Worm (Caenorhabditis elegans) whole organism, mixed stage, embryonic: ENCODE data around the gene F59B2.3.
"Not testable (repeated sequence)": the region's sequence is repeated elsewhere in the genome, so short reads cannot be mapped to it uniquely, and the experiment has no call there.

Source experiments
- M03D4.4 ChIP-seq: sonication (generic microtip); optimal IDR thresholded peaks from 2 replicates; lab custom pipeline; 2017; ENCODE audit warnings: mild to moderate bottlenecking, missing genetic modification characterization, missing compliant biosample characterization
- bed-3 ChIP-seq: fragments of 200-800 bp; sonication (Bioruptor generic); optimal IDR thresholded peaks from 3 replicates; lab custom pipeline; 2018; ENCODE audit warnings: mild to moderate bottlenecking, missing genetic modification characterization, moderate library complexity, missing compliant biosample characterization
- blmp-1 ChIP-seq: fragments of 150-350 bp; optimal IDR thresholded peaks from 2 replicates; lab custom pipeline; 2014; ENCODE audit warnings: missing biosample characterization, missing genetic modification characterization
- ceh-43 ChIP-seq: fragments of 200-800 bp; sonication (Bioruptor generic); optimal IDR thresholded peaks from 2 replicates; lab custom pipeline; 2018; ENCODE audit warnings: mild to moderate bottlenecking, missing genetic modification characterization, moderate library complexity, missing compliant biosample characterization
- ces-1 ChIP-seq: fragments of 150-350 bp; optimal IDR thresholded peaks from 2 replicates; lab custom pipeline; 2014; ENCODE audit warnings: missing biosample characterization, missing genetic modification reagents, missing genetic modification characterization
- cnd-1 ChIP-seq: fragments of 200-800 bp; sonication (Bioruptor generic); optimal IDR thresholded peaks from 2 replicates; lab custom pipeline; 2018; ENCODE audit warnings: mild to moderate bottlenecking, missing genetic modification characterization, missing compliant biosample characterization
- drap-1 ChIP-seq: fragments of 200-800 bp; sonication (Bioruptor generic); optimal IDR thresholded peaks from 3 replicates; lab custom pipeline; 2018; ENCODE audit warnings: mild to moderate bottlenecking, missing genetic modification characterization, missing compliant biosample characterization
- flh-1 ChIP-seq: fragments of 200-800 bp; sonication (Bioruptor generic); optimal IDR thresholded peaks from 2 replicates; lab custom pipeline; 2018; ENCODE audit warnings: mild to moderate bottlenecking, missing genetic modification characterization, moderate library complexity, missing compliant biosample characterization
- ham-2 ChIP-seq: fragments of 200-800 bp; sonication (Bioruptor generic); optimal IDR thresholded peaks from 2 replicates; lab custom pipeline; 2018; ENCODE audit warnings: mild to moderate bottlenecking, missing genetic modification characterization, missing compliant biosample characterization
- hlh-1 ChIP-seq: fragments of 150-350 bp; optimal IDR thresholded peaks from 2 replicates; lab custom pipeline; 2014; ENCODE audit warnings: missing biosample characterization, missing genetic modification reagents, missing genetic modification characterization
- lin-13 ChIP-seq: fragments of 150-350 bp; optimal IDR thresholded peaks from 2 replicates; lab custom pipeline; 2014; ENCODE audit warnings: missing biosample characterization, missing genetic modification characterization
- lin-32 ChIP-seq: fragments of 200-800 bp; sonication (Bioruptor generic); optimal IDR thresholded peaks from 2 replicates; lab custom pipeline; 2018; ENCODE audit warnings: mild to moderate bottlenecking, missing genetic modification characterization, missing compliant biosample characterization
- lsy-2 ChIP-seq: fragments of 150-350 bp; optimal IDR thresholded peaks from 2 replicates; lab custom pipeline; 2014; ENCODE audit warnings: missing biosample characterization, missing genetic modification characterization
- mab-5 ChIP-seq: fragments of 150-350 bp; optimal IDR thresholded peaks from 2 replicates; lab custom pipeline; 2014; ENCODE audit warnings: missing biosample characterization, missing genetic modification characterization
- mep-1 ChIP-seq: fragments of 150-350 bp; optimal IDR thresholded peaks from 2 replicates; lab custom pipeline; 2017; ENCODE audit warnings: missing biosample characterization, missing genetic modification reagents, missing genetic modification characterization, inconsistent platforms
- mls-2 ChIP-seq: sonication (generic microtip); optimal IDR thresholded peaks from 2 replicates; lab custom pipeline; 2016; ENCODE audit warnings: mild to moderate bottlenecking, missing genetic modification characterization, moderate library complexity, missing compliant biosample characterization
- nhr-12 ChIP-seq: fragments of 150-350 bp; optimal IDR thresholded peaks from 2 replicates; lab custom pipeline; 2014; ENCODE audit warnings: missing biosample characterization, missing genetic modification characterization
- nhr-2 ChIP-seq: fragments of 150-350 bp; optimal IDR thresholded peaks from 2 replicates; lab custom pipeline; 2014; ENCODE audit warnings: missing biosample characterization, missing genetic modification characterization
- nhr-237 ChIP-seq: fragments of 150-350 bp; optimal IDR thresholded peaks from 2 replicates; lab custom pipeline; 2014; ENCODE audit warnings: missing biosample characterization, missing genetic modification characterization
- nhr-28 ChIP-seq: fragments of 150-350 bp; optimal IDR thresholded peaks from 2 replicates; lab custom pipeline; 2014; ENCODE audit warnings: missing biosample characterization, missing genetic modification characterization
- pha-4 ChIP-seq: fragments of 150-350 bp; optimal IDR thresholded peaks from 2 replicates; lab custom pipeline; 2018; ENCODE audit warnings: missing biosample characterization, missing genetic modification reagents, missing genetic modification characterization
- sem-2 ChIP-seq: fragments of 200-800 bp; sonication (Bioruptor generic); optimal IDR thresholded peaks from 2 replicates; lab custom pipeline; 2018; ENCODE audit warnings: mild to moderate bottlenecking, missing genetic modification characterization, missing compliant biosample characterization
- snpc-4 ChIP-seq: fragments of 150-350 bp; optimal IDR thresholded peaks from 2 replicates; lab custom pipeline; 2014; ENCODE audit warnings: missing biosample characterization, missing genetic modification characterization
- sptf-1 ChIP-seq: sonication (generic microtip); optimal IDR thresholded peaks from 2 replicates; lab custom pipeline; 2017; ENCODE audit warnings: mild to moderate bottlenecking, missing genetic modification characterization, moderate library complexity, missing compliant biosample characterization
- tbx-8 ChIP-seq: fragments of 200-800 bp; sonication (Bioruptor generic); optimal IDR thresholded peaks from 2 replicates; lab custom pipeline; 2018; ENCODE audit warnings: mild to moderate bottlenecking, missing genetic modification characterization, moderate library complexity, missing compliant biosample characterization
- unc-120 ChIP-seq: sonication (generic microtip); optimal IDR thresholded peaks from 2 replicates; lab custom pipeline; 2017; ENCODE audit warnings: missing genetic modification characterization, missing compliant biosample characterization; ENCODE audit not compliant: poor library complexity, severe bottlenecking
- unc-62 ChIP-seq: fragments of 150-350 bp; optimal IDR thresholded peaks from 2 replicates; lab custom pipeline; 2014; ENCODE audit warnings: missing biosample characterization, missing genetic modification reagents, missing genetic modification characterization
- zip-8 ChIP-seq: fragments of 150-350 bp; optimal IDR thresholded peaks from 2 replicates; lab custom pipeline; 2014; ENCODE audit warnings: missing biosample characterization, missing genetic modification characterization

The F59B2.3 gene

DNA sequence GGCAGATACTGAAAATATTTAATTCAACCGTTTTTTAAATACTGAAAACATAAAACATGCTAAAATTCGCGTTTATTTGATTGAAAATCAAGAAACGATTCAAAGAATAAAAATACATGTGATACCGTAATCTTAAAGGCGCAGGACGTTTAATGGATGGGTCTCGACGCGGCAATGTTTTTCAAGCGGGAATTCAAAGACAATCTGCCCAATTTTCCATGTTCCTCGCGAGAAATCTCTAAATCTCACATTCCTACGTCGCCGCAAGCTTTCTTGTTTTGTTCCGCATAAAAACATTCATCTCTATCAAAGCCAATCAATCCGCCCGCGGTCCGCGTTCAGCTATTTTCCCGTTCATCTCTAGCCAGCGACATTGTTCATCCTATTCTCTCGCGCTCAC is 1.9 kb upstream of the F59B2.3 start:
- TF ChIP-seq nhr-12 = no peak
- no peak for TF ChIP-seq nhr-2
- no peak for TF ChIP-seq tbx-8 (GFP tag; lab: Kevin White, UChicago)
- no peak for TF ChIP-seq unc-120 (tag; lab: Kevin White, UChicago)
- no peak for TF ChIP-seq mep-1
- no peak for TF ChIP-seq zip-8 (tag; lab: Kevin White, UChicago)
- TF ChIP-seq lin-13 = no peak
- TF ChIP-seq mab-5 (tag; lab: Kevin White, UChicago) = no peak

DNA sequence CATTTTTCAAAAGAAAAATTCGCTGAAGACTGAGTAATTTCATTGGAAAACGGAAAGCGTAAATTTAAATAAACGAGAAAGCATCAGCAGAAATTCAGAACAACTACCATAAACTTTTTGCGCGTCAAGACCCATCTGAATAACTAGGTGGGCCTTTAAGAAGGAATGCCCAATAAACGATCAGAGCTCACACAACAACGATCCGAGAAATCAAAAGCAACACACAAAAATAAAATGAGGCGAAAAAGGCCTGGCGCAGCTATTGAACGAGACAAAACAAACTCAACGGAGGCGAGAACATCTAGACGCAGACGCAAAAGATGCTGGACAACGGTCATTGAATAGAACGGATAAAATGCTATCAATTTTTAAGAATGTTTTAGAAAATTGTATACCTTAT is 682 bp downstream of the F59B2.3 start:
- no peak for TF ChIP-seq ceh-43 (GFP tag; lab: Kevin White, UChicago)
- TF ChIP-seq ham-2 = no peak
- TF ChIP-seq hlh-1 (tag; lab: Kevin White, UChicago) = no peak
- no peak for TF ChIP-seq ces-1 (GFP tag; lab: Kevin White, UChicago)
- no peak for TF ChIP-seq zip-8 (tag; lab: Kevin White, UChicago)
- TF ChIP-seq, all 35 proteins: peak for 0

DNA sequence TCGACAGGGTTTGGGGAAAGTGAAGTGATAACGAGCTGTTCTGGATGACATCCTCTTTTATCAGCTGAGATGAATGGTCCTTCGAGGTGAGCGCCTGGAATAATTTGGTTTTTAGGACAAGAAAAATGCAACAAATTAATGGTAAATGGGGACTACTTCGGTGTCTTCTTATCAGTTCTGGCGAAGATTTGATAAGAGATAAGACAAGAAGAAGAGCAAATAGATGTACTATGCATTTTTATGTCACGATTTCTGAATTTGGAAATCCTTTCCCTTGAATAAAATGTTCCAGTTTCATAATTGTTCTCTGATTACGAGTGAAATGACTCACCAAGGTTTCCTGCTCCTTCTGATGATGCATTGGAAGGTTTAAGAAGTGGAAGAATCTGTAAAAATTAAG is 1.7 kb downstream of the F59B2.3 start:
- TF ChIP-seq hlh-1 (tag; lab: Kevin White, UChicago) (no peak), unc-120 (tag; lab: Kevin White, UChicago) (no peak), cnd-1 (tag; lab: Kevin White, UChicago) (no peak), zip-8 (tag; lab: Kevin White, UChicago) (no peak), nhr-2 (no peak), lin-32 (GFP tag; lab: Kevin White, UChicago) (no peak), snpc-4 (tag; lab: Kevin White, UChicago) (no peak), lin-13 (no peak), tbx-8 (GFP tag; lab: Kevin White, UChicago) (no peak), mab-5 (tag; lab: Kevin White, UChicago) (no peak), drap-1 (no peak), M03D4.4 (no peak), blmp-1 (no peak), pha-4 (tag; lab: Kevin White, UChicago) (no peak), flh-1 (GFP tag; lab: Kevin White, UChicago) (no peak), ceh-43 (GFP tag; lab: Kevin White, UChicago) (no peak), nhr-12 (no peak)
- TF ChIP-seq, all 35 proteins: peak for 0

DNA sequence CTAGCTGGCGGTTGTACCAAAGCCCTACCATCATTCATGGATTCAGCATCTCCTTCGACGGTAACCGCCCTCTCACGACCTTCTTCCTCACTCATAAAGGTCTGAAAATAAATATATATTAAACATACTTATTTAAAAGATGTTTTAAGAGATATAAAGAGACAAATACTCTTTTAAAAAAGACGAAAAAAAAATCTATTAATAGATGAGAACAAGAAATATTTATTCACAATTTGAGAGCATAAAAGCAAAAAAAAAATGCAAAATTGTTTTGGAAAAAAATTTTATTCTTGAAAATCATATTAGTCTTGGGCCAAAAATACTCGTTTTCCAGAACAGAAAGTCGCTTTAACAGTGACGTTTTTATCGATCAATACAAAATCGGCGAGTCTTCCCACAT is 2.9 kb downstream of the F59B2.3 start, which contains the start of gene skat-1:
TSS of gene skat-1 (minus strand) at position 101 of the 400 bp plus-strand sequence.
- TF ChIP-seq tbx-8 (GFP tag; lab: Kevin White, UChicago) = no peak
- TF ChIP-seq lsy-2 = no peak
- no peak for TF ChIP-seq nhr-237 (tag; lab: Kevin White, UChicago)
- no peak for TF ChIP-seq snpc-4 (tag; lab: Kevin White, UChicago)
- no peak for TF ChIP-seq mls-2
- TF ChIP-seq nhr-2 = no peak
- no peak for TF ChIP-seq M03D4.4
- TF ChIP-seq unc-62 (GFP tag; lab: Kevin White, UChicago) = no peak
- no peak for TF ChIP-seq lin-13
- TF ChIP-seq zip-8 (tag; lab: Kevin White, UChicago) = no peak
- no peak for TF ChIP-seq mep-1
- no peak for TF ChIP-seq sptf-1 (tag; lab: Kevin White, UChicago)
- TF ChIP-seq bed-3 (GFP tag; lab: Kevin White, UChicago) = no peak
- no peak for TF ChIP-seq ceh-43 (GFP tag; lab: Kevin White, UChicago)

DNA sequence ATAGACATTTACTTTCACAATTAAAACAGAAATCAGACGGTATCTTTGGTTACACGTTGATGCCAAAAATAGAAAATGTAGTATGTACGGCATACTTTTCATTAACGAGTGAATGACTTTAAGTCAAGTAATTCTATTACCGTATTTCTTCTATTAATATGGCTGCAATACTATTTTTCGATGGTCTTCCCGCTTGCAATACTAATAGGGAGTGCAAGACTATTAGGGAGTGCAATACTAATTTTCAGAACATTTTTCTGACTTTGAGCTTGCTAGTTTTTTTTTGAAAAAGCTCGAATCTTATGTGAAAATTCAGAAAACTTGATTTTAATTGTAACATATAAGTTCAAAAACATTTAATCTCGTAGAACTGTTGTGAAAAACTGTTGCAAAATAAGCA is 9.8 kb downstream of the F59B2.3 start, which contains the start of gene R08D7.7:
TSS of gene R08D7.7 (plus strand) at position 301 of the 400 bp plus-strand sequence.
- TF ChIP-seq drap-1; sem-2 (GFP tag; lab: Kevin White, UChicago); sptf-1 (tag; lab: Kevin White, UChicago): not testable (repeated sequence)

ce11 chrIII:8988544-8988943 is 11.0 kb downstream of the F59B2.3 start:
- TF ChIP-seq lsy-2 (no peak), ceh-43 (GFP tag; lab: Kevin White, UChicago) (no peak), sptf-1 (tag; lab: Kevin White, UChicago) (no peak), cnd-1 (tag; lab: Kevin White, UChicago) (no peak), nhr-28 (tag; lab: Kevin White, UChicago) (no peak), nhr-12 (no peak), mls-2 (no peak)
